Worm (Caenorhabditis elegans): ENCODE measurements around the gene rpl-9.

The rpl-9 gene

ce11 chrIII:7580586-7580985 lies 8.0 kb upstream of the rpl-9 start (continued):
- TF ChIP-seq hrde-1 (tag; optimal IDR thresholded peaks at IDR 0.05; ENCODE audit: borderline replicate concordance) (no peak), nfya-2 (GFP tag; IDR thresholded peaks at IDR 0.05) (no peak), Y95B8A.8 (GFP tag; IDR thresholded peaks at IDR 0.05) (no peak), nhr-120 (GFP tag; IDR thresholded peaks at IDR 0.05) (no peak), hlh-26 (GFP tag; conservative IDR thresholded peaks at IDR 0.05) (no peak), lir-1 (GFP tag; conservative IDR thresholded peaks at IDR 0.05) (no peak), chd-7 (tag; optimal IDR thresholded peaks at IDR 0.05) (no peak), cebp-1 (GFP tag; IDR thresholded peaks at IDR 0.05) (no peak), cebp-1 (tag; optimal IDR thresholded peaks at IDR 0.05) (peak; percentile 11), C06A6.2 (GFP tag; conservative IDR thresholded peaks at IDR 0.05) (no peak)

ce11 chrIII:7579324-7579723 lies 6.7 kb upstream of the rpl-9 start, which contains the start of gene mfsd-6:
Gene mfsd-6, minus strand, starts transcription at chrIII:7579411.
- TF ChIP-seq cebp-1 (GFP tag; IDR thresholded peaks at IDR 0.05) (no peak), cebp-1 (tag; optimal IDR thresholded peaks at IDR 0.05) (peak; percentile 55), F23B12.7 (tag; optimal IDR thresholded peaks at IDR 0.05; ENCODE audit: insufficient read depth) (no peak)

- TF ChIP-seq Y53G8AR.9 (GFP tag; conservative IDR thresholded peaks at IDR 0.05) (no peak), snpc-1.3 (tag; optimal IDR thresholded peaks at IDR 0.05; ENCODE audit: insufficient read depth) (no peak), madf-3 (GFP tag; IDR thresholded peaks at IDR 0.05) (0 out of 2 replicates have a peak, but pooled peaks have one; percentile 31), atf-7 (tag; optimal IDR thresholded peaks at IDR 0.05) (no peak), T07F8.4 (tag; optimal IDR thresholded peaks at IDR 0.05) (no peak), tlf-1 (GFP tag; optimal IDR thresholded peaks at IDR 0.05) (peak; percentile 30), nhr-120 (GFP tag; IDR thresholded peaks at IDR 0.05) (no peak), lin-35 (GFP tag; optimal IDR thresholded peaks at IDR 0.05) (no peak), pbrm-1 (GFP tag; IDR thresholded peaks at IDR 0.05) (no peak), madf-10 (tag; optimal IDR thresholded peaks at IDR 0.05) (no peak), lir-1 (GFP tag; conservative IDR thresholded peaks at IDR 0.05) (no peak), hmg-1.2 (GFP tag; IDR thresholded peaks at IDR 0.05) (no peak), Y56A3A.18 (GFP tag; IDR thresholded peaks at IDR 0.05) (peak; percentile 78), lsl-1 (GFP tag; optimal IDR thresholded peaks at IDR 0.05) (peak; percentile 54), aptf-3 (GFP tag; IDR thresholded peaks at IDR 0.05) (no peak), pha-4 (tag; optimal IDR thresholded peaks at IDR 0.05) (no peak), lsy-27 (tag; optimal IDR thresholded peaks at IDR 0.05; ENCODE audit: borderline replicate concordance, insufficient read depth) (no peak), ztf-3 (GFP tag; optimal IDR thresholded peaks at IDR 0.05) (no peak), akir-1 (GFP tag; optimal IDR thresholded peaks at IDR 0.05) (no peak), K12H6.12 (tag; optimal IDR thresholded peaks at IDR 0.05) (no peak), let-526 (GFP tag; IDR thresholded peaks at IDR 0.05) (no peak), ccch-3 (GFP tag; optimal IDR thresholded peaks at IDR 0.05) (no peak), dox-1 (GFP tag; IDR thresholded peaks at IDR 0.05) (no peak), ceh-91 (GFP tag; IDR thresholded peaks at IDR 0.05) (no peak), ceh-27 (GFP tag; optimal IDR thresholded peaks at IDR 0.05) (no peak), unc-130 (GFP tag; optimal IDR thresholded peaks at IDR 0.05) (no peak), tbp1 (GFP tag; optimal IDR thresholded peaks at IDR 0.05) (no peak), B0336.3 (GFP tag; IDR thresholded peaks at IDR 0.05) (peak; percentile 76), gei-17 (GFP tag; optimal IDR thresholded peaks at IDR 0.05) (no peak), snpc-4 (GFP tag; optimal IDR thresholded peaks at IDR 0.05) (peak; percentile 2), snpc-4 (tag; optimal IDR thresholded peaks at IDR 0.05) (peak in 1 of 4 experiments; percentile 48), unc-62 (GFP tag; optimal IDR thresholded peaks at IDR 0.05) (no peak), mel-28 (tag; optimal IDR thresholded peaks at IDR 0.05; ENCODE audit: borderline replicate concordance) (no peak), lin-26 (GFP tag; IDR thresholded peaks at IDR 0.05) (no peak), ets-4 (GFP tag; optimal IDR thresholded peaks at IDR 0.05) (no peak), madf-8 (GFP tag; conservative IDR thresholded peaks at IDR 0.05) (no peak)
Observed at ce11 chrIII:7571726-7572125, 905 bp downstream of the rpl-9 start.

Data from whole organism, young adult.